Worm (Caenorhabditis elegans) whole organism, L1 larva: ENCODE results near the gene Y44A6D.3.

Experiments used
- C16A3.4 ChIP-seq: fragments of 150-350 bp; optimal IDR thresholded peaks from 2 replicates; lab custom pipeline; 2014; ENCODE audit warnings: missing biosample characterization, missing genetic modification characterization
- C34B4.2 ChIP-seq: sonication (generic microtip); optimal IDR thresholded peaks from 2 replicates; lab custom pipeline; 2017; ENCODE audit warnings: mild to moderate bottlenecking, missing genetic modification characterization, missing compliant biosample characterization
- Y116A8C.19 ChIP-seq: sonication (generic microtip); optimal IDR thresholded peaks from 2 replicates; lab custom pipeline; 2016; ENCODE audit warnings: missing compliant biosample characterization, missing genetic modification characterization, borderline replicate concordance
- aha-1 ChIP-seq: fragments of 150-350 bp; optimal IDR thresholded peaks from 2 replicates; lab custom pipeline; 2014; ENCODE audit warnings: missing biosample characterization, missing genetic modification characterization
- alr-1 ChIP-seq: fragments of 200-800 bp; sonication (Bioruptor generic); optimal IDR thresholded peaks from 2 replicates; lab custom pipeline; 2018; ENCODE audit warnings: borderline replicate concordance, mild to moderate bottlenecking, missing genetic modification characterization, missing compliant biosample characterization
- ceh-90 ChIP-seq: sonication (generic microtip); optimal IDR thresholded peaks from 2 replicates; lab custom pipeline; 2016; ENCODE audit warnings: missing genetic modification characterization, missing compliant biosample characterization
- dsc-1 ChIP-seq: sonication (generic microtip); optimal IDR thresholded peaks from 2 replicates; lab custom pipeline; 2016; ENCODE audit warnings: mild to moderate bottlenecking, missing genetic modification characterization, missing compliant biosample characterization
- efl-1 ChIP-seq, 4 experiments: fragments of 150-350 bp; optimal IDR thresholded peaks in 3 of 4; peaks in 1 of 4; 1 replicate in 1 of 4; 2 replicates in 3 of 4; lab custom pipeline; 2014; ENCODE audit warnings: missing biosample characterization in 2 of 4, missing genetic modification characterization in 2 of 4, missing genetic modification reagents in 2 of 4
- egl-27 ChIP-seq, 2 experiments: fragments of 150-350 bp in 1 of 2; sonication (generic microtip); optimal IDR thresholded peaks; 3 replicates each; lab custom pipeline; 2017 to 2018; ENCODE audit warnings: missing biosample characterization in 2 of 2, missing genetic modification characterization in 2 of 2, missing genetic modification reagents in 2 of 2
- ets-5 ChIP-seq: fragments of 200-800 bp; sonication (Bioruptor generic); IDR thresholded peaks from 2 replicates; pipeline ENCODE4 v1.3.6; 2022; ENCODE audit warnings: missing genetic modification characterization, missing compliant biosample characterization
- fkh-10 ChIP-seq: sonication (generic microtip); optimal IDR thresholded peaks from 2 replicates; lab custom pipeline; 2017; ENCODE audit warnings: missing biosample characterization, missing genetic modification reagents, missing genetic modification characterization
- fkh-4 ChIP-seq: sonication (generic microtip); optimal IDR thresholded peaks from 2 replicates; lab custom pipeline; 2016; ENCODE audit warnings: missing compliant biosample characterization, missing genetic modification characterization, borderline replicate concordance
- fkh-8 ChIP-seq: sonication (generic microtip); optimal IDR thresholded peaks from 2 replicates; lab custom pipeline; 2016; ENCODE audit warnings: mild to moderate bottlenecking, missing genetic modification characterization, missing compliant biosample characterization
- fos-1 ChIP-seq: fragments of 150-350 bp; optimal IDR thresholded peaks from 2 replicates; lab custom pipeline; 2014; ENCODE audit warnings: missing biosample characterization, missing genetic modification characterization
- hlh-17 ChIP-seq: fragments of 200-800 bp; sonication (Bioruptor generic); optimal IDR thresholded peaks from 2 replicates; lab custom pipeline; 2018; ENCODE audit warnings: missing genetic modification characterization, mild to moderate bottlenecking, missing compliant biosample characterization, moderate library complexity, borderline replicate concordance
- hlh-4 ChIP-seq: sonication (generic microtip); optimal IDR thresholded peaks from 2 replicates; lab custom pipeline; 2016; ENCODE audit warnings: mild to moderate bottlenecking, missing genetic modification characterization, missing compliant biosample characterization
- irx-1 ChIP-seq: sonication (generic microtip); optimal IDR thresholded peaks from 2 replicates; lab custom pipeline; 2016; ENCODE audit warnings: missing genetic modification characterization, missing compliant biosample characterization
- jun-1 ChIP-seq: fragments of 150-350 bp; optimal IDR thresholded peaks from 2 replicates; lab custom pipeline; 2014; ENCODE audit warnings: missing biosample characterization, missing genetic modification reagents, missing genetic modification characterization
- lin-13 ChIP-seq: fragments of 150-350 bp; optimal IDR thresholded peaks from 2 replicates; lab custom pipeline; 2014; ENCODE audit warnings: missing biosample characterization, missing genetic modification reagents, missing genetic modification characterization
- lin-14 ChIP-seq: fragments of 200-800 bp; sonication (Bioruptor generic); optimal IDR thresholded peaks from 2 replicates; lab custom pipeline; 2018; ENCODE audit warnings: mild to moderate bottlenecking, missing genetic modification characterization, moderate library complexity, missing compliant biosample characterization
- lin-15B ChIP-seq: fragments of 150-350 bp; sonication (generic microtip); optimal IDR thresholded peaks from 3 replicates; lab custom pipeline; 2014; ENCODE audit warnings: missing biosample characterization, missing genetic modification characterization
- lir-3 ChIP-seq: sonication (generic microtip); optimal IDR thresholded peaks from 2 replicates; lab custom pipeline; 2016; ENCODE audit warnings: mild to moderate bottlenecking, missing genetic modification characterization, moderate library complexity, missing compliant biosample characterization; ENCODE audit not compliant: poor library complexity
- lsy-2 ChIP-seq, 2 experiments: fragments of 150-350 bp; optimal IDR thresholded peaks; 2 replicates each; lab custom pipeline; 2014; ENCODE audit warnings: missing biosample characterization in 2 of 2, missing genetic modification characterization in 2 of 2
- mab-9 ChIP-seq: fragments of 200-800 bp; sonication (Bioruptor generic); IDR thresholded peaks from 2 replicates; pipeline ENCODE4 v1.3.6; 2022; ENCODE audit warnings: missing genetic modification reagents, missing genetic modification characterization, missing compliant biosample characterization
- mdl-1 ChIP-seq, 2 experiments: fragments of 150-350 bp; optimal IDR thresholded peaks; 2 replicates each; lab custom pipeline; 2014 to 2017; ENCODE audit warnings: missing biosample characterization in 2 of 2, missing genetic modification characterization in 2 of 2, inconsistent platforms in 1 of 2
- nhr-19 ChIP-seq: fragments of 200-800 bp; sonication (Bioruptor generic); conservative IDR thresholded peaks from 2 replicates; pipeline ENCODE4 v1.3.6; 2022; ENCODE audit warnings: missing genetic modification characterization, missing compliant biosample characterization
- nhr-20 ChIP-seq: sonication (generic microtip); optimal IDR thresholded peaks from 2 replicates; lab custom pipeline; 2016; ENCODE audit warnings: mild to moderate bottlenecking, missing genetic modification characterization, missing compliant biosample characterization
- nhr-71 ChIP-seq: sonication (generic microtip); optimal IDR thresholded peaks from 2 replicates; lab custom pipeline; 2016; ENCODE audit warnings: mild to moderate bottlenecking, missing genetic modification characterization, moderate library complexity, missing compliant biosample characterization
- nhr-76 ChIP-seq: sonication (generic microtip); optimal IDR thresholded peaks from 2 replicates; lab custom pipeline; 2017; ENCODE audit warnings: missing biosample characterization, missing genetic modification characterization
- nhr-77 ChIP-seq: fragments of 150-350 bp; optimal IDR thresholded peaks from 2 replicates; lab custom pipeline; 2014; ENCODE audit warnings: missing biosample characterization, missing genetic modification characterization
- nhr-84 ChIP-seq: sonication (generic microtip); optimal IDR thresholded peaks from 2 replicates; lab custom pipeline; 2017; ENCODE audit warnings: missing biosample characterization, missing genetic modification characterization
- nhr-85 ChIP-seq: sonication (generic microtip); peaks from one replicate; lab custom pipeline; 2016; ENCODE audit warnings: missing genetic modification characterization, inconsistent platforms, missing compliant biosample characterization
- nhr-90 ChIP-seq: sonication (generic microtip); optimal IDR thresholded peaks from 2 replicates; lab custom pipeline; 2016; ENCODE audit warnings: mild to moderate bottlenecking, missing genetic modification characterization, missing compliant biosample characterization; ENCODE audit not compliant: poor library complexity
- pag-3 ChIP-seq: sonication (generic microtip); optimal IDR thresholded peaks from 2 replicates; lab custom pipeline; 2017; ENCODE audit warnings: missing genetic modification characterization, mild to moderate bottlenecking, missing compliant biosample characterization, antibody characterized with exemption, borderline replicate concordance; ENCODE audit not compliant: insufficient read depth
- rnt-1 ChIP-seq: sonication (generic microtip); optimal IDR thresholded peaks from 2 replicates; lab custom pipeline; 2016; ENCODE audit warnings: mild to moderate bottlenecking, missing genetic modification characterization, moderate library complexity, missing compliant biosample characterization
- skn-1 ChIP-seq: fragments of 150-350 bp; optimal IDR thresholded peaks from 2 replicates; lab custom pipeline; 2014; ENCODE audit warnings: missing biosample characterization, missing genetic modification characterization
- snpc-4 ChIP-seq: fragments of 150-350 bp; optimal IDR thresholded peaks from 2 replicates; lab custom pipeline; 2014; ENCODE audit warnings: missing biosample characterization, missing genetic modification characterization
- sptf-1 ChIP-seq: fragments of 150-350 bp; optimal IDR thresholded peaks from 2 replicates; lab custom pipeline; 2014; ENCODE audit warnings: missing biosample characterization, missing genetic modification characterization
- sup-37 ChIP-seq: fragments of 200-800 bp; sonication (Bioruptor generic); optimal IDR thresholded peaks from 2 replicates; lab custom pipeline; 2018; ENCODE audit warnings: mild to moderate bottlenecking, missing genetic modification characterization, missing compliant biosample characterization
- swsn-7 ChIP-seq: sonication (generic microtip); optimal IDR thresholded peaks from 2 replicates; lab custom pipeline; 2016; ENCODE audit warnings: missing genetic modification characterization, missing compliant biosample characterization
- tbx-2 ChIP-seq: sonication (generic microtip); optimal IDR thresholded peaks from 2 replicates; lab custom pipeline; 2016; ENCODE audit warnings: missing genetic modification characterization, missing compliant biosample characterization
- tlp-1 ChIP-seq: fragments of 150-350 bp; optimal IDR thresholded peaks from 2 replicates; lab custom pipeline; 2014; ENCODE audit warnings: missing biosample characterization, missing genetic modification characterization
- unc-30 ChIP-seq: sonication (generic microtip); optimal IDR thresholded peaks from 2 replicates; lab custom pipeline; 2017; ENCODE audit warnings: missing biosample characterization, missing genetic modification characterization
- vab-15 ChIP-seq: sonication (generic microtip); optimal IDR thresholded peaks from 2 replicates; lab custom pipeline; 2017; ENCODE audit warnings: missing genotype, mild to moderate bottlenecking, missing genetic modification characterization, missing compliant biosample characterization
- xbp-1 ChIP-seq: sonication (generic microtip); optimal IDR thresholded peaks from 2 replicates; lab custom pipeline; 2016; ENCODE audit warnings: missing genetic modification characterization, missing compliant biosample characterization
- ztf-4 ChIP-seq: fragments of 150-350 bp; optimal IDR thresholded peaks from 2 replicates; lab custom pipeline; 2014; ENCODE audit warnings: missing biosample characterization, missing genetic modification characterization

The Y44A6D.3 gene

ce11 chrV:20763192-20763591, 29.0 kb downstream of the Y44A6D.3 start (continued):
- TF ChIP-seq fkh-8, result no peak
- TF ChIP-seq irx-1 (tag; lab: Kevin White, UChicago), result no peak
- TF ChIP-seq nhr-85, result peak; percentile 8
- no peak for TF ChIP-seq tlp-1 (tag; lab: Kevin White, UChicago)
- peak; percentile 11 for TF ChIP-seq nhr-20 (tag; lab: Kevin White, UChicago)
- TF ChIP-seq nhr-76 (tag; lab: Kevin White, UChicago), result no peak
- no peak for TF ChIP-seq ceh-90 (tag; lab: Kevin White, UChicago)
- TF ChIP-seq dsc-1 (tag; lab: Kevin White, UChicago), result no peak
- no peak for TF ChIP-seq sptf-1 (tag; lab: Kevin White, UChicago)
- TF ChIP-seq nhr-84 (tag; lab: Kevin White, UChicago), result no peak
- TF ChIP-seq vab-15 (tag; lab: Kevin White, UChicago), result no peak
- TF ChIP-seq hlh-4 (tag; lab: Kevin White, UChicago), result no peak
- TF ChIP-seq lir-3, result no peak
- TF ChIP-seq, all 84 proteins: peak for 7

ce11 chrV:20761758-20762157, 30.5 kb downstream of the Y44A6D.3 start:
- TF ChIP-seq efl-1 (optimal IDR thresholded peaks at IDR 0.05; lab: Kevin White, UChicago) (peak in 1 of 2 experiments; percentile 17), efl-1 (GFP tag; optimal IDR thresholded peaks at IDR 0.05 in 1 of 2; lab: Kevin White, UChicago) (no peak), egl-27 (tag; optimal IDR thresholded peaks at IDR 0.05; lab: Kevin White, UChicago) (peak in 1 of 2 experiments; percentile 7), mdl-1 (tag; optimal IDR thresholded peaks at IDR 0.05; lab: Kevin White, UChicago) (no peak), nhr-19 (GFP tag; lab: Robert Waterston, UW) (peak; percentile 33), nhr-77 (tag; lab: Kevin White, UChicago) (peak; percentile 68), rnt-1 (tag; lab: Kevin White, UChicago) (no peak), nhr-90 (tag; lab: Kevin White, UChicago) (no peak), fkh-8 (no peak), lin-13 (GFP tag; lab: Kevin White, UChicago) (no peak), jun-1 (tag; lab: Kevin White, UChicago) (no peak), fkh-4 (no peak), nhr-20 (tag; lab: Kevin White, UChicago) (peak; percentile 44), dsc-1 (tag; lab: Kevin White, UChicago) (no peak), mab-9 (GFP tag; lab: Robert Waterston, UW) (no peak), C34B4.2 (tag; lab: Kevin White, UChicago) (no peak), lin-14 (GFP tag; lab: Kevin White, UChicago) (peak; percentile 41), hlh-17 (GFP tag; lab: Kevin White, UChicago) (no peak), snpc-4 (tag; lab: Kevin White, UChicago) (no peak), nhr-71 (peak; percentile 34), fkh-10 (GFP tag; lab: Kevin White, UChicago) (no peak), C16A3.4 (no peak), lsy-2 (tag; optimal IDR thresholded peaks at IDR 0.05; lab: Kevin White, UChicago) (peak in 1 of 2 experiments; percentile 54), hlh-4 (tag; lab: Kevin White, UChicago) (no peak), sup-37 (GFP tag; lab: Kevin White, UChicago) (no peak), pag-3 (tag; lab: Kevin White, UChicago) (no peak), lin-15B (tag; lab: Kevin White, UChicago) (no peak), skn-1 (tag; lab: Kevin White, UChicago) (no peak), unc-30 (tag; lab: Kevin White, UChicago) (no peak), Y116A8C.19 (tag; lab: Kevin White, UChicago) (no peak), ztf-4 (tag; lab: Kevin White, UChicago) (no peak), xbp-1 (tag; lab: Kevin White, UChicago) (no peak), ets-5 (GFP tag; lab: Robert Waterston, UW) (no peak), fos-1 (tag; lab: Kevin White, UChicago) (no peak), alr-1 (tag; lab: Kevin White, UChicago) (no peak), swsn-7 (tag; lab: Kevin White, UChicago) (peak; percentile 22), tbx-2 (peak; percentile 54), ceh-90 (tag; lab: Kevin White, UChicago) (no peak), lir-3 (no peak), nhr-85 (no peak), aha-1 (tag; lab: Kevin White, UChicago) (no peak)
- TF ChIP-seq, all 84 proteins: peak for 10
